Fruit fly (Drosophila melanogaster) whole organism, embryonic: ENCODE measurements around the gene Vps39.
A peak's percentile ranks its signal among the peaks of the same experiment; 100 is the strongest.

ENCODE experiments used
- Asciz ChIP-seq: fragments of 200-800 bp; sonication (Bioruptor generic); optimal IDR thresholded peaks from 2 replicates; lab custom pipeline; 2017; ENCODE audit warnings: missing biosample characterization, mild to moderate bottlenecking, missing genetic modification characterization, missing genetic modification reagents
- Atf3 ChIP-seq: fragments of 200-800 bp; sonication (Bioruptor generic); optimal IDR thresholded peaks from 3 replicates; lab custom pipeline; 2016; ENCODE audit warnings: missing biosample characterization, missing genetic modification characterization
- CG10147 ChIP-seq: fragments of 200-800 bp; sonication (Bioruptor generic); optimal IDR thresholded peaks from 2 replicates; lab custom pipeline; 2019; ENCODE audit warnings: missing biosample characterization, mild to moderate bottlenecking, missing genetic modification characterization, moderate library complexity
- CG10321 ChIP-seq: fragments of 200-800 bp; sonication (Bioruptor generic); IDR thresholded peaks from 2 replicates; pipeline ENCODE4 v1.3.6; 2022; ENCODE audit warnings: missing biosample characterization, missing genetic modification characterization
- CG10366 ChIP-seq: fragments of 200-800 bp; sonication (Bioruptor generic); IDR thresholded peaks from 2 replicates; pipeline ENCODE4 v1.3.6; 2022; ENCODE audit warnings: missing biosample characterization, missing genetic modification characterization
- CG10431 ChIP-seq: fragments of 200-800 bp; sonication (Bioruptor generic); optimal IDR thresholded peaks from 3 replicates; lab custom pipeline; 2018; ENCODE audit warnings: missing biosample characterization, mild to moderate bottlenecking, missing genetic modification characterization
- CG10959 ChIP-seq: fragments of 200-800 bp; sonication (Bioruptor generic); IDR thresholded peaks from 2 replicates; pipeline ENCODE4 v1.3.6; 2022; ENCODE audit warnings: missing biosample characterization, missing genetic modification characterization
- CG11093 ChIP-seq: fragments of 200-800 bp; sonication (Bioruptor generic); IDR thresholded peaks from 3 replicates; pipeline ENCODE4 v1.3.6; 2022; ENCODE audit warnings: missing biosample characterization, missing genetic modification characterization
- CG13775 ChIP-seq: fragments of 200-800 bp; sonication (Bioruptor generic); optimal IDR thresholded peaks from 3 replicates; lab custom pipeline; 2017; ENCODE audit warnings: missing biosample characterization, mild to moderate bottlenecking, missing genetic modification characterization
- CG15073 ChIP-seq: fragments of 200-800 bp; sonication (Bioruptor generic); optimal IDR thresholded peaks from 2 replicates; lab custom pipeline; 2016; ENCODE audit warnings: missing biosample characterization, missing genetic modification characterization
- CG15514 ChIP-seq: fragments of 200-800 bp; sonication (Bioruptor generic); optimal IDR thresholded peaks from 3 replicates; lab custom pipeline; 2017; ENCODE audit warnings: missing biosample characterization, missing genetic modification characterization, mild to moderate bottlenecking, moderate library complexity, missing genetic modification reagents
- CG1792 ChIP-seq: fragments of 200-800 bp; sonication (Bioruptor generic); optimal IDR thresholded peaks from 2 replicates; lab custom pipeline; 2016; ENCODE audit warnings: missing biosample characterization, missing genetic modification characterization
- CG18262 ChIP-seq: fragments of 200-800 bp; optimal IDR thresholded peaks from 3 replicates; lab custom pipeline; 2019; ENCODE audit warnings: missing biosample characterization, mild to moderate bottlenecking, missing genetic modification characterization, moderate library complexity
- CG18619 ChIP-seq: fragments of 200-800 bp; sonication (Bioruptor generic); optimal IDR thresholded peaks from 3 replicates; lab custom pipeline; 2017; ENCODE audit warnings: missing biosample characterization, mild to moderate bottlenecking, missing genetic modification characterization
- CG2199 ChIP-seq: fragments of 200-800 bp; sonication (Bioruptor generic); IDR thresholded peaks from 3 replicates; pipeline ENCODE4 v1.3.6; 2022; ENCODE audit warnings: missing biosample characterization, missing genetic modification characterization
- CG4328 ChIP-seq: fragments of 200-800 bp; sonication (Bioruptor generic); optimal IDR thresholded peaks from 3 replicates; lab custom pipeline; 2017; ENCODE audit warnings: missing biosample characterization, missing genetic modification reagents, missing genetic modification characterization
- CG43689 ChIP-seq: fragments of 200-800 bp; sonication (Bioruptor generic); IDR thresholded peaks from 2 replicates; pipeline ENCODE4 v1.3.6; 2022; ENCODE audit warnings: missing biosample characterization, missing genetic modification characterization
- CG7987 ChIP-seq: fragments of 200-800 bp; sonication (Bioruptor generic); optimal IDR thresholded peaks from 2 replicates; lab custom pipeline; 2018; ENCODE audit warnings: missing biosample characterization, mild to moderate bottlenecking, missing genetic modification characterization, moderate library complexity
- CG8388 ChIP-seq: fragments of 200-800 bp; sonication (Bioruptor generic); optimal IDR thresholded peaks from 2 replicates; lab custom pipeline; 2019; ENCODE audit warnings: missing biosample characterization, mild to moderate bottlenecking, missing genetic modification characterization, moderate library complexity
- CG9876 ChIP-seq: fragments of 200-800 bp; sonication (Bioruptor generic); optimal IDR thresholded peaks from 2 replicates; lab custom pipeline; 2016; ENCODE audit warnings: missing biosample characterization, missing genetic modification characterization
- Doc2 ChIP-seq: fragments of 200-800 bp; sonication (Bioruptor generic); IDR thresholded peaks from 2 replicates; pipeline ENCODE4 v1.3.6; 2022; ENCODE audit warnings: missing biosample characterization, missing genetic modification characterization
- E2f2 ChIP-seq: fragments of 200-800 bp; sonication (Bioruptor generic); IDR thresholded peaks from 2 replicates; pipeline ENCODE4 v1.3.6; 2022; ENCODE audit warnings: missing biosample characterization, missing genetic modification characterization
- Fer2 ChIP-seq: fragments of 200-800 bp; sonication (Bioruptor generic); optimal IDR thresholded peaks from 2 replicates; lab custom pipeline; 2018; ENCODE audit warnings: missing biosample characterization, mild to moderate bottlenecking, missing genetic modification characterization, moderate library complexity
- H15 ChIP-seq: fragments of 200-800 bp; sonication (Bioruptor generic); IDR thresholded peaks from 3 replicates; pipeline ENCODE4 v1.3.6; 2022; ENCODE audit warnings: missing biosample characterization, missing genetic modification characterization
- Hmr ChIP-seq: fragments of 200-800 bp; sonication (Bioruptor generic); optimal IDR thresholded peaks from 3 replicates; lab custom pipeline; 2017; ENCODE audit warnings: mild to moderate bottlenecking, missing biosample characterization, missing genetic modification reagents, missing genetic modification characterization
- MBD-R2 ChIP-seq: fragments of 200-800 bp; sonication (Bioruptor generic); IDR thresholded peaks from 2 replicates; pipeline ENCODE4 v1.3.6; 2022; ENCODE audit warnings: missing biosample characterization, missing genetic modification characterization
- NK7.1 ChIP-seq: fragments of 200-800 bp; sonication (Bioruptor generic); optimal IDR thresholded peaks from 3 replicates; lab custom pipeline; 2016; ENCODE audit warnings: missing biosample characterization, missing genetic modification characterization
- Nf-YB ChIP-seq: fragments of 200-800 bp; sonication (Bioruptor generic); optimal IDR thresholded peaks from 3 replicates; lab custom pipeline; 2019; ENCODE audit warnings: missing biosample characterization, mild to moderate bottlenecking, missing genetic modification characterization, moderate library complexity
- Nf-YC ChIP-seq: fragments of 200-800 bp; optimal IDR thresholded peaks from 3 replicates; lab custom pipeline; 2019; ENCODE audit warnings: missing biosample characterization, mild to moderate bottlenecking, missing genetic modification characterization, moderate library complexity
- Oli ChIP-seq: fragments of 200-800 bp; sonication (Bioruptor generic); optimal IDR thresholded peaks from 2 replicates; lab custom pipeline; 2018; ENCODE audit warnings: missing biosample characterization, mild to moderate bottlenecking, missing genetic modification characterization, moderate library complexity
- Ptx1 ChIP-seq: fragments of 200-800 bp; sonication (Bioruptor generic); IDR thresholded peaks from 2 replicates; pipeline ENCODE4 v1.3.6; 2022; ENCODE audit warnings: missing biosample characterization, missing genetic modification characterization
- abd-A ChIP-seq: fragments of 200-800 bp; sonication (Bioruptor generic); optimal IDR thresholded peaks from 3 replicates; lab custom pipeline; 2019; ENCODE audit warnings: missing biosample characterization, mild to moderate bottlenecking, missing genetic modification characterization, moderate library complexity
- al ChIP-seq: fragments of 200-800 bp; sonication (Bioruptor generic); IDR thresholded peaks from 2 replicates; pipeline ENCODE4 v1.3.6; 2022; ENCODE audit warnings: missing biosample characterization, missing genetic modification characterization
- aop ChIP-seq: fragments of 200-800 bp; sonication (Bioruptor generic); IDR thresholded peaks from 2 replicates; pipeline ENCODE4 v1.3.6; 2022; ENCODE audit warnings: missing biosample characterization, missing genetic modification characterization
- bowl ChIP-seq: fragments of 200-800 bp; sonication (Bioruptor generic); IDR thresholded peaks from 2 replicates; pipeline ENCODE4 v1.3.6; 2022; ENCODE audit warnings: missing biosample characterization, missing genetic modification characterization
- bsh ChIP-seq, 2 experiments: fragments of 200-800 bp; sonication (Bioruptor generic); optimal IDR thresholded peaks; 2 replicates each; lab custom pipeline; 2017 to 2018; ENCODE audit warnings: mild to moderate bottlenecking in 2 of 2, missing biosample characterization in 2 of 2, missing genetic modification characterization in 2 of 2, moderate library complexity in 1 of 2
- cato ChIP-seq: fragments of 200-800 bp; sonication (Bioruptor generic); optimal IDR thresholded peaks from 2 replicates; lab custom pipeline; 2016; ENCODE audit warnings: missing biosample characterization, missing genetic modification characterization, borderline replicate concordance
- cg ChIP-seq: fragments of 200-800 bp; sonication (Bioruptor generic); optimal IDR thresholded peaks from 3 replicates; lab custom pipeline; 2019; ENCODE audit warnings: missing biosample characterization, mild to moderate bottlenecking, missing genetic modification characterization, moderate library complexity
- fd3F ChIP-seq: fragments of 200-800 bp; sonication (Bioruptor generic); optimal IDR thresholded peaks from 2 replicates; lab custom pipeline; 2018; ENCODE audit warnings: missing biosample characterization, mild to moderate bottlenecking, missing genetic modification characterization, moderate library complexity
- grau ChIP-seq: fragments of 200-800 bp; optimal IDR thresholded peaks from 3 replicates; lab custom pipeline; 2019; ENCODE audit warnings: missing biosample characterization, mild to moderate bottlenecking, missing genetic modification characterization, moderate library complexity
- klu ChIP-seq: fragments of 200-800 bp; sonication (Bioruptor generic); IDR thresholded peaks from 2 replicates; pipeline ENCODE4 v1.3.6; 2022; ENCODE audit warnings: missing biosample characterization, missing genetic modification characterization
- knrl ChIP-seq: fragments of 200-800 bp; sonication (Bioruptor generic); IDR thresholded peaks from 3 replicates; pipeline ENCODE4 v1.3.6; 2022; ENCODE audit warnings: missing biosample characterization, missing genetic modification characterization; ENCODE audit not compliant: partially characterized antibody
- nau ChIP-seq: fragments of 200-800 bp; sonication (Bioruptor generic); optimal IDR thresholded peaks from 3 replicates; lab custom pipeline; 2017; ENCODE audit warnings: missing biosample characterization, mild to moderate bottlenecking, missing genetic modification characterization, missing genetic modification reagents
- odd ChIP-seq: fragments of 200-800 bp; sonication (Bioruptor generic); optimal IDR thresholded peaks from 2 replicates; lab custom pipeline; 2017; ENCODE audit warnings: missing biosample characterization, mild to moderate bottlenecking, missing genetic modification characterization
- row ChIP-seq: fragments of 200-800 bp; sonication (Bioruptor generic); IDR thresholded peaks from 3 replicates; pipeline ENCODE4 v1.3.6; 2022; ENCODE audit warnings: missing biosample characterization, missing genetic modification characterization
- schlank ChIP-seq: fragments of 200-800 bp; sonication (Bioruptor generic); optimal IDR thresholded peaks from 2 replicates; lab custom pipeline; 2018; ENCODE audit warnings: missing biosample characterization, mild to moderate bottlenecking, missing genetic modification characterization
- tx ChIP-seq: fragments of 200-800 bp; sonication (Bioruptor generic); optimal IDR thresholded peaks from 2 replicates; lab custom pipeline; 2016; ENCODE audit warnings: missing biosample characterization, missing genetic modification characterization
- vvl ChIP-seq: fragments of 200-800 bp; sonication (Bioruptor generic); IDR thresholded peaks from 2 replicates; pipeline ENCODE4 v1.3.6; 2022; ENCODE audit warnings: missing biosample characterization, missing genetic modification characterization
- wdn ChIP-seq: fragments of 200-800 bp; sonication (Bioruptor generic); IDR thresholded peaks from 2 replicates; pipeline ENCODE4 v1.3.6; 2022; ENCODE audit warnings: missing biosample characterization, missing genetic modification characterization

Vps39 gene

dm6 chr3R:18311368-18311919, 37.2 kb upstream of the Vps39 start (continued):
- TF ChIP-seq H15 (GFP tag; lab: Robert Waterston, UW), result peak; percentile 36; the same call in 1 of the 3 replicates
- TF ChIP-seq tx, result no peak
- no peak for TF ChIP-seq CG43689
- TF ChIP-seq grau (tag; lab: Kevin White, UChicago), result peak; percentile 75
- peak; percentile 61 for TF ChIP-seq Nf-YB (GFP tag; lab: Kevin White, UChicago)
- peak; percentile 75 for TF ChIP-seq nau (GFP tag; lab: Kevin White, UChicago)
- TF ChIP-seq E2f2 (GFP tag; lab: Robert Waterston, UW), result peak; percentile 36; the same call in 1 of the 2 replicates
- TF ChIP-seq CG10366 (GFP tag; lab: Robert Waterston, UW), result no peak
- TF ChIP-seq CG10147, result peak; percentile 24
- peak; percentile 54 for TF ChIP-seq CG8388 (GFP tag; lab: Kevin White, UChicago)
- TF ChIP-seq aop (GFP tag; lab: Robert Waterston, UW), result peak; percentile 84; the same call in 1 of the 2 replicates
- TF ChIP-seq abd-A (tag; lab: Kevin White, UChicago), result peak; percentile 97
- TF ChIP-seq schlank (tag; lab: Kevin White, UChicago), result peak; percentile 40
- peak; percentile 32 for TF ChIP-seq odd (GFP tag; lab: Kevin White, UChicago)
- peak; percentile 59 for TF ChIP-seq CG10959 (GFP tag; lab: Robert Waterston, UW)
- no peak; the same call in 1 of the 2 replicates for TF ChIP-seq CG10321 (GFP tag; lab: Robert Waterston, UW)
- TF ChIP-seq cg (GFP tag; lab: Kevin White, UChicago), result peak; percentile 55
- peak; percentile 90 for TF ChIP-seq CG18262
- peak; percentile 53 to 67 for TF ChIP-seq bsh (GFP tag; optimal IDR thresholded peaks at IDR 0.05; lab: Kevin White, UChicago)
- TF ChIP-seq cato (GFP tag; lab: Kevin White, UChicago), result no peak
- TF ChIP-seq MBD-R2 (GFP tag; lab: Robert Waterston, UW), result peak; percentile 56; the same call in 1 of the 2 replicates
- no peak for TF ChIP-seq Fer2
- peak; percentile 51 for TF ChIP-seq CG15514 (GFP tag; lab: Kevin White, UChicago)
- TF ChIP-seq vvl (GFP tag; lab: Robert Waterston, UW), result peak; percentile 81
- peak; percentile 54 for TF ChIP-seq CG18619 (GFP tag; lab: Kevin White, UChicago)
- no peak for TF ChIP-seq klu (GFP tag; lab: Robert Waterston, UW)
- TF ChIP-seq CG1792 (GFP tag; lab: Kevin White, UChicago), result peak; percentile 50
- TF ChIP-seq Hmr, result peak; percentile 54
- TF ChIP-seq Doc2 (GFP tag; lab: Robert Waterston, UW), result no peak
- TF ChIP-seq al (GFP tag; lab: Robert Waterston, UW), result no peak
- TF ChIP-seq Ptx1 (GFP tag; lab: Robert Waterston, UW), result no peak; the same call in 1 of the 2 replicates
- TF ChIP-seq CG2199 (GFP tag; lab: Robert Waterston, UW), result 0 out of 3 replicates have a peak, but pooled peaks have one; percentile 63
- TF ChIP-seq Asciz (GFP tag; lab: Kevin White, UChicago), result peak; percentile 77
- TF ChIP-seq CG4328 (GFP tag; lab: Kevin White, UChicago), result peak; percentile 39
- TF ChIP-seq CG15073 (GFP tag; lab: Kevin White, UChicago), result no peak
- TF ChIP-seq fd3F (GFP tag; lab: Kevin White, UChicago), result no peak
- TF ChIP-seq Nf-YC (tag; lab: Kevin White, UChicago), result peak; percentile 71
- TF ChIP-seq CG13775 (GFP tag; lab: Kevin White, UChicago), result peak; percentile 50
- peak; percentile 37 for TF ChIP-seq CG10431 (GFP tag; lab: Kevin White, UChicago)
- TF ChIP-seq NK7.1 (GFP tag; lab: Kevin White, UChicago), result no peak
- TF ChIP-seq wdn (GFP tag; lab: Robert Waterston, UW), result peak; percentile 48; the same call in 1 of the 2 replicates
- TF ChIP-seq row, result peak; percentile 57; the same call in 2 of the 3 replicates
- TF ChIP-seq CG9876 (GFP tag; lab: Kevin White, UChicago), result peak; percentile 24
- 0 out of 3 replicates have a peak, but pooled peaks have one; percentile 35 for TF ChIP-seq knrl (GFP tag; lab: Robert Waterston, UW)
- no peak for TF ChIP-seq bowl
- no peak for TF ChIP-seq Oli (tag; lab: Kevin White, UChicago)
- peak; percentile 77 for TF ChIP-seq CG7987
- TF ChIP-seq CG11093, result peak; percentile 61; the same call in 1 of the 3 replicates
- TF ChIP-seq Atf3 (GFP tag; lab: Kevin White, UChicago), result no peak
